Fruit fly (Drosophila melanogaster) whole organism, embryonic: ENCODE results near the gene CG13893.

ENCODE experiments used
- Atf3 ChIP-seq: fragments of 200-800 bp; sonication (Bioruptor generic); optimal IDR thresholded peaks from 3 replicates; lab custom pipeline; 2016; ENCODE audit warnings: missing biosample characterization, missing genetic modification characterization
- Blimp-1 ChIP-seq: fragments of 200-800 bp; sonication (Bioruptor generic); optimal IDR thresholded peaks from 3 replicates; lab custom pipeline; 2018; ENCODE audit warnings: missing biosample characterization, missing genetic modification characterization, mild to moderate bottlenecking, moderate library complexity, missing genetic modification reagents
- CG10209 ChIP-seq: fragments of 200-800 bp; sonication (Bioruptor generic); optimal IDR thresholded peaks from 3 replicates; lab custom pipeline; 2017; ENCODE audit warnings: missing biosample characterization, mild to moderate bottlenecking, missing genetic modification characterization, missing genetic modification reagents
- CG10321 ChIP-seq: fragments of 200-800 bp; sonication (Bioruptor generic); IDR thresholded peaks from 2 replicates; pipeline ENCODE4 v1.3.6; 2022; ENCODE audit warnings: missing biosample characterization, missing genetic modification characterization
- CG10654 ChIP-seq: fragments of 200-800 bp; sonication (Bioruptor generic); optimal IDR thresholded peaks from 2 replicates; lab custom pipeline; 2016; ENCODE audit warnings: missing biosample characterization, missing genetic modification characterization
- CG12155 ChIP-seq: fragments of 200-800 bp; sonication (Bioruptor generic); optimal IDR thresholded peaks from 3 replicates; lab custom pipeline; 2016; ENCODE audit warnings: missing biosample characterization, missing genetic modification characterization
- CG12391 ChIP-seq: fragments of 200-800 bp; sonication (Bioruptor generic); optimal IDR thresholded peaks from 3 replicates; lab custom pipeline; 2018; ENCODE audit warnings: missing biosample characterization, mild to moderate bottlenecking, missing genetic modification characterization, moderate library complexity
- CG12769 ChIP-seq: fragments of 200-800 bp; sonication (Bioruptor generic); optimal IDR thresholded peaks from 2 replicates; lab custom pipeline; 2019; ENCODE audit warnings: missing biosample characterization, mild to moderate bottlenecking, missing genetic modification characterization, moderate library complexity
- CG16813 ChIP-seq: fragments of 200-800 bp; sonication (Bioruptor generic); IDR thresholded peaks from 3 replicates; pipeline ENCODE4 v1.3.6; 2022; ENCODE audit warnings: missing biosample characterization, missing genetic modification characterization; ENCODE audit not compliant: partially characterized antibody
- CG16863 ChIP-seq: fragments of 200-800 bp; sonication (Bioruptor generic); optimal IDR thresholded peaks from 3 replicates; lab custom pipeline; 2016; ENCODE audit warnings: missing biosample characterization, missing genetic modification characterization
- CG18011 ChIP-seq: fragments of 200-800 bp; sonication (Bioruptor generic); optimal IDR thresholded peaks from 2 replicates; lab custom pipeline; 2017; ENCODE audit warnings: missing biosample characterization, missing genetic modification characterization, mild to moderate bottlenecking, moderate library complexity, missing genotype
- CG2199 ChIP-seq: fragments of 200-800 bp; sonication (Bioruptor generic); IDR thresholded peaks from 3 replicates; pipeline ENCODE4 v1.3.6; 2022; ENCODE audit warnings: missing biosample characterization, missing genetic modification characterization
- CG31388 ChIP-seq: fragments of 200-800 bp; sonication (Bioruptor generic); optimal IDR thresholded peaks from 2 replicates; lab custom pipeline; 2016; ENCODE audit warnings: missing biosample characterization, missing genetic modification characterization
- CG6689 ChIP-seq: fragments of 200-800 bp; sonication (Bioruptor generic); IDR thresholded peaks from 2 replicates; pipeline ENCODE4 v1.3.6; 2022; ENCODE audit warnings: missing biosample characterization, missing genetic modification characterization
- CG6813 ChIP-seq: fragments of 200-800 bp; sonication (Bioruptor generic); optimal IDR thresholded peaks from 2 replicates; lab custom pipeline; 2017; ENCODE audit warnings: missing biosample characterization, missing genetic modification characterization, mild to moderate bottlenecking, moderate library complexity, missing genetic modification reagents
- CG7372 ChIP-seq: fragments of 200-800 bp; sonication (Bioruptor generic); IDR thresholded peaks from 2 replicates; pipeline ENCODE4 v1.3.6; 2022; ENCODE audit warnings: missing biosample characterization, missing genetic modification characterization
- CG8388 ChIP-seq: fragments of 200-800 bp; sonication (Bioruptor generic); optimal IDR thresholded peaks from 2 replicates; lab custom pipeline; 2019; ENCODE audit warnings: missing biosample characterization, mild to moderate bottlenecking, missing genetic modification characterization, moderate library complexity
- CG9215 ChIP-seq: fragments of 200-800 bp; sonication (Bioruptor generic); IDR thresholded peaks from 2 replicates; pipeline ENCODE4 v1.3.6; 2022; ENCODE audit warnings: missing biosample characterization, missing genetic modification characterization
- Dfd ChIP-seq, 2 experiments: fragments of >200 bp; optimal IDR thresholded peaks; 2 replicates each; lab custom pipeline; 2017; ENCODE audit warnings: missing biosample characterization in 2 of 2, missing genetic modification characterization in 2 of 2
- Gsc ChIP-seq: fragments of 200-800 bp; sonication (Bioruptor generic); IDR thresholded peaks from 2 replicates; pipeline ENCODE4 v1.3.6; 2022; ENCODE audit warnings: missing biosample characterization, missing genetic modification characterization
- H2.0 ChIP-seq: fragments of 200-800 bp; sonication (Bioruptor generic); IDR thresholded peaks from 2 replicates; pipeline ENCODE4 v1.3.6; 2022; ENCODE audit warnings: missing biosample characterization, missing genetic modification characterization
- HLH54F ChIP-seq: fragments of 200-800 bp; sonication (Bioruptor generic); optimal IDR thresholded peaks from 3 replicates; lab custom pipeline; 2016; ENCODE audit warnings: missing biosample characterization, missing genetic modification characterization
- Hr3 ChIP-seq: fragments of 200-800 bp; sonication (Bioruptor generic); optimal IDR thresholded peaks from 3 replicates; lab custom pipeline; 2016; ENCODE audit warnings: missing biosample characterization, missing genetic modification characterization
- Myb ChIP-seq: fragments of 200-800 bp; sonication (Bioruptor generic); optimal IDR thresholded peaks from 2 replicates; lab custom pipeline; 2016; ENCODE audit warnings: missing biosample characterization, missing genetic modification characterization
- Neu2 ChIP-seq: fragments of 200-800 bp; sonication (Bioruptor generic); optimal IDR thresholded peaks from 3 replicates; lab custom pipeline; 2016; ENCODE audit warnings: missing biosample characterization, missing genetic modification characterization, borderline replicate concordance
- Poxn ChIP-seq: fragments of 200-800 bp; sonication (Bioruptor generic); IDR thresholded peaks from 2 replicates; pipeline ENCODE4 v1.3.6; 2022; ENCODE audit warnings: missing biosample characterization, missing genetic modification characterization
- Sin3A ChIP-seq: fragments of >200 bp; optimal IDR thresholded peaks from 2 replicates; lab custom pipeline; 2018
- Sox102F ChIP-seq: fragments of 200-800 bp; sonication (Bioruptor generic); optimal IDR thresholded peaks from 2 replicates; lab custom pipeline; 2018; ENCODE audit warnings: missing biosample characterization, mild to moderate bottlenecking, missing genetic modification characterization, moderate library complexity
- TFAM ChIP-seq: fragments of 200-800 bp; sonication (Bioruptor generic); optimal IDR thresholded peaks from 2 replicates; lab custom pipeline; 2017; ENCODE audit warnings: missing biosample characterization, missing genetic modification characterization, inconsistent platforms
- Tbp ChIP-seq: fragments of >200 bp; optimal IDR thresholded peaks from 2 replicates; lab custom pipeline; 2018; ENCODE audit warnings: missing biosample characterization, missing genetic modification characterization
- Vsx1 ChIP-seq: fragments of 200-800 bp; sonication (Bioruptor generic); optimal IDR thresholded peaks from 2 replicates; lab custom pipeline; 2017; ENCODE audit warnings: missing biosample characterization, mild to moderate bottlenecking, missing genetic modification characterization, missing genetic modification reagents
- bbx ChIP-seq: fragments of 200-800 bp; sonication (Bioruptor generic); IDR thresholded peaks from 2 replicates; pipeline ENCODE4 v1.3.6; 2022; ENCODE audit warnings: missing biosample characterization, missing genetic modification characterization; ENCODE audit not compliant: partially characterized antibody
- btn ChIP-seq: fragments of 200-800 bp; sonication (Bioruptor generic); optimal IDR thresholded peaks from 2 replicates; lab custom pipeline; 2016; ENCODE audit warnings: missing biosample characterization, missing genetic modification characterization
- chif ChIP-seq, 2 experiments: fragments of 200-800 bp; sonication (Bioruptor generic); optimal IDR thresholded peaks; 3 replicates each; lab custom pipeline; 2016; ENCODE audit warnings: missing biosample characterization in 2 of 2, missing genetic modification characterization in 2 of 2
- corto ChIP-seq: fragments of 200-800 bp; sonication (Bioruptor generic); optimal IDR thresholded peaks from 2 replicates; lab custom pipeline; 2016; ENCODE audit warnings: missing biosample characterization, mild to moderate bottlenecking, missing genetic modification characterization, moderate library complexity
- fd64A ChIP-seq: fragments of 200-800 bp; sonication (Bioruptor generic); optimal IDR thresholded peaks from 3 replicates; lab custom pipeline; 2018; ENCODE audit warnings: missing biosample characterization, mild to moderate bottlenecking, missing genetic modification characterization
- hbn ChIP-seq: fragments of 200-800 bp; sonication (Bioruptor generic); IDR thresholded peaks from 2 replicates; pipeline ENCODE4 v1.3.6; 2022; ENCODE audit warnings: missing biosample characterization, missing genetic modification characterization; ENCODE audit not compliant: partially characterized antibody
- jing ChIP-seq: fragments of 200-800 bp; sonication (Bioruptor generic); optimal IDR thresholded peaks from 2 replicates; lab custom pipeline; 2018; ENCODE audit warnings: missing biosample characterization, mild to moderate bottlenecking, missing genetic modification characterization
- kni ChIP-seq: fragments of 200-800 bp; sonication (Bioruptor generic); optimal IDR thresholded peaks from 3 replicates; lab custom pipeline; 2017; ENCODE audit warnings: mild to moderate bottlenecking, missing biosample characterization, missing genetic modification reagents, missing genetic modification characterization
- nmo ChIP-seq: fragments of 200-800 bp; sonication (Bioruptor generic); optimal IDR thresholded peaks from 2 replicates; lab custom pipeline; 2018; ENCODE audit warnings: missing biosample characterization, mild to moderate bottlenecking, missing genetic modification characterization, moderate library complexity
- onecut ChIP-seq: fragments of 200-800 bp; sonication (Bioruptor generic); IDR thresholded peaks from 2 replicates; pipeline ENCODE4 v1.3.6; 2022; ENCODE audit warnings: missing biosample characterization, missing genetic modification characterization
- peb ChIP-seq: fragments of 200-800 bp; sonication (Bioruptor generic); IDR thresholded peaks from 2 replicates; pipeline ENCODE4 v1.3.6; 2022; ENCODE audit warnings: missing biosample characterization, missing genetic modification characterization
- salm ChIP-seq: fragments of 200-800 bp; sonication (Bioruptor generic); optimal IDR thresholded peaks from 2 replicates; lab custom pipeline; 2018; ENCODE audit warnings: missing biosample characterization, mild to moderate bottlenecking, missing genetic modification characterization
- sc ChIP-seq, 3 experiments: fragments of >200 bp in 2 of 3; fragments of 200-800 bp in 1 of 3; sonication (Bioruptor generic) in 1 of 3; optimal IDR thresholded peaks; 2 replicates in 2 of 3; 3 replicates in 1 of 3; lab custom pipeline; 2017; ENCODE audit warnings: mild to moderate bottlenecking in 1 of 3, missing biosample characterization in 1 of 3, missing genetic modification characterization in 1 of 3, missing genetic modification reagents in 1 of 3
- sens ChIP-seq: fragments of 200-800 bp; sonication (Bioruptor generic); peaks from one replicate; lab custom pipeline; 2016; ENCODE audit warnings: missing biosample characterization, missing genetic modification characterization
- tin ChIP-seq: fragments of 200-800 bp; sonication (Bioruptor generic); optimal IDR thresholded peaks from 3 replicates; lab custom pipeline; 2016; ENCODE audit warnings: missing biosample characterization, missing genetic modification characterization
- vnd ChIP-seq: fragments of 200-800 bp; sonication (Bioruptor generic); IDR thresholded peaks from 3 replicates; pipeline ENCODE4 v1.3.6; 2022; ENCODE audit warnings: missing biosample characterization, missing genetic modification characterization; ENCODE audit not compliant: partially characterized antibody
- z ChIP-seq: fragments of 200-800 bp; sonication (Bioruptor generic); IDR thresholded peaks from 3 replicates; pipeline ENCODE4 v1.3.6; 2022; ENCODE audit warnings: missing biosample characterization, missing genetic modification characterization
- zen2 ChIP-seq: fragments of 200-800 bp; sonication (Bioruptor generic); IDR thresholded peaks from 3 replicates; pipeline ENCODE4 v1.3.6; 2022; ENCODE audit warnings: missing biosample characterization, missing genetic modification characterization; ENCODE audit not compliant: partially characterized antibody

CG13893 gene

dm6 chr3L:629916-630663 lies 26.3 kb upstream of the CG13893 start (continued):
- TF ChIP-seq Sox102F (GFP tag; lab: Kevin White, UChicago) (peak; percentile 39), CG18011 (GFP tag; lab: Kevin White, UChicago) (no peak), nmo (GFP tag; lab: Kevin White, UChicago) (peak; percentile 18), Gsc (GFP tag; lab: Robert Waterston, UW) (no peak), CG8388 (GFP tag; lab: Kevin White, UChicago) (peak; percentile 25), CG10321 (GFP tag; lab: Robert Waterston, UW) (0 out of 2 replicates have a peak, but pooled peaks have one; percentile 10), Hr3 (GFP tag; lab: Kevin White, UChicago) (peak; percentile 28), fd64A (GFP tag; lab: Kevin White, UChicago) (no peak), sc (optimal IDR thresholded peaks at IDR 0.05; lab: Kevin White, UChicago) (no peak), sc (GFP tag; optimal IDR thresholded peaks at IDR 0.05; lab: Kevin White, UChicago) (no peak), zen2 (GFP tag; lab: Robert Waterston, UW) (no peak), CG9215 (GFP tag; lab: Robert Waterston, UW) (peak; percentile 46), CG12155 (peak; percentile 2), CG16863 (GFP tag; lab: Kevin White, UChicago) (no peak), vnd (GFP tag; lab: Robert Waterston, UW) (no peak), Myb (GFP tag; lab: Kevin White, UChicago) (no peak), CG16813 (GFP tag; lab: Robert Waterston, UW) (no peak), tin (GFP tag; lab: Kevin White, UChicago) (peak; percentile 36), Tbp (GFP tag; lab: Kevin White, UChicago) (no peak), jing (GFP tag; lab: Kevin White, UChicago) (no peak), Atf3 (GFP tag; lab: Kevin White, UChicago) (no peak), Vsx1 (GFP tag; lab: Kevin White, UChicago) (no peak), HLH54F (GFP tag; lab: Kevin White, UChicago) (peak; percentile 15), CG6813 (peak; percentile 23), CG31388 (no peak), corto (GFP tag; lab: Kevin White, UChicago) (no peak), Sin3A (lab: Kevin White, UChicago) (no peak), CG7372 (peak; percentile 91), onecut (no peak; the same call in 1 of the 2 replicates), z (no peak), CG10654 (no peak), H2.0 (0 out of 2 replicates have a peak, but pooled peaks have one; percentile 24), chif (GFP tag; optimal IDR thresholded peaks at IDR 0.05; lab: Kevin White, UChicago) (no peak), CG2199 (no peak), peb (GFP tag; lab: Robert Waterston, UW) (no peak), btn (GFP tag; lab: Kevin White, UChicago) (no peak), TFAM (no peak), CG6689 (peak; percentile 34; the same call in 1 of the 2 replicates), Neu2 (GFP tag; lab: Kevin White, UChicago) (no peak), CG10209 (GFP tag; lab: Kevin White, UChicago) (peak; percentile 20), salm (tag; lab: Kevin White, UChicago) (no peak), CG12769 (tag; lab: Kevin White, UChicago) (peak; percentile 30), hbn (no peak), Blimp-1 (GFP tag; lab: Kevin White, UChicago) (no peak), sens (GFP tag; lab: Kevin White, UChicago) (peak; percentile 89), kni (GFP tag; lab: Kevin White, UChicago) (no peak), Dfd (GFP tag; optimal IDR thresholded peaks at IDR 0.05; lab: Kevin White, UChicago) (no peak), bbx (no peak), CG12391 (tag; lab: Kevin White, UChicago) (peak; percentile 52), Poxn (no peak)
